Worm (Caenorhabditis elegans) whole organism, L4/young adult: Measurements from ENCODE around the gene dpl-1.

Experiments
- W03F9.2 ChIP-seq: fragments of 150-350 bp; optimal IDR thresholded peaks from 2 replicates; lab custom pipeline; 2014; ENCODE audit warnings: missing biosample characterization, missing genetic modification characterization
- him-1 ChIP-seq: sonication (generic microtip); optimal IDR thresholded peaks from 2 replicates; lab custom pipeline; 2016; ENCODE audit warnings: missing genotype, missing genetic modification reagents, missing genetic modification characterization, missing compliant biosample characterization

ce11 chrII:9173471-9173870, 3.8 kb downstream of the dpl-1 start:
- no peak for TF ChIP-seq him-1 (tag; lab: Kevin White, UChicago)
- no peak for TF ChIP-seq W03F9.2 (tag; lab: Kevin White, UChicago)
